Worm (Caenorhabditis elegans) whole organism, early embryonic: ENCODE measurements around the gene ugt-17.

Experiments used
- B0310.2 ChIP-seq: sonication (generic microtip); optimal IDR thresholded peaks from 2 replicates; lab custom pipeline; 2016; ENCODE audit warnings: mild to moderate bottlenecking, missing genetic modification characterization, missing compliant biosample characterization
- F13C5.2 ChIP-seq: sonication (generic microtip); optimal IDR thresholded peaks from 2 replicates; lab custom pipeline; 2017; ENCODE audit warnings: mild to moderate bottlenecking, missing genetic modification characterization, inconsistent platforms, missing compliant biosample characterization
- aly-1 ChIP-seq: sonication (generic microtip); optimal IDR thresholded peaks from 2 replicates; lab custom pipeline; 2016; ENCODE audit warnings: missing genetic modification characterization, missing compliant biosample characterization
- ama-1 ChIP-seq: fragments of 150-350 bp; optimal IDR thresholded peaks from 2 replicates; lab custom pipeline; 2014
- ceh-13 ChIP-seq: fragments of 200-800 bp; sonication (Bioruptor generic); optimal IDR thresholded peaks from 2 replicates; lab custom pipeline; 2018; ENCODE audit warnings: mild to moderate bottlenecking, missing genetic modification characterization, missing compliant biosample characterization
- ceh-36 ChIP-seq: sonication (generic microtip); optimal IDR thresholded peaks from 2 replicates; lab custom pipeline; 2016; ENCODE audit warnings: missing genetic modification characterization, inconsistent platforms, missing compliant biosample characterization
- ets-7 ChIP-seq: sonication (generic microtip); optimal IDR thresholded peaks from 2 replicates; lab custom pipeline; 2016; ENCODE audit warnings: missing genotype, missing genetic modification characterization, missing compliant biosample characterization
- flt-1 ChIP-seq: fragments of 200-800 bp; sonication (Bioruptor generic); IDR thresholded peaks from 2 replicates; pipeline ENCODE4 v1.3.6; 2022; ENCODE audit warnings: missing genetic modification characterization, missing compliant biosample characterization
- hmbx-1 ChIP-seq: sonication (generic microtip); optimal IDR thresholded peaks from 2 replicates; lab custom pipeline; 2016; ENCODE audit warnings: mild to moderate bottlenecking, missing genetic modification characterization, missing compliant biosample characterization
- hmg-4 ChIP-seq: fragments of 200-800 bp; sonication (Bioruptor generic); optimal IDR thresholded peaks from 2 replicates; lab custom pipeline; 2018; ENCODE audit warnings: mild to moderate bottlenecking, missing genetic modification characterization, missing compliant biosample characterization
- hnd-1 ChIP-seq: sonication (generic microtip); optimal IDR thresholded peaks from 2 replicates; lab custom pipeline; 2016; ENCODE audit warnings: missing genetic modification characterization, missing compliant biosample characterization
- pes-1 ChIP-seq: fragments of 200-800 bp; sonication (Bioruptor generic); IDR thresholded peaks from 2 replicates; pipeline ENCODE4 v1.3.6; 2022; ENCODE audit warnings: missing genetic modification reagents, missing genetic modification characterization, missing compliant biosample characterization
- scrt-1 ChIP-seq: fragments of 200-800 bp; sonication (Bioruptor generic); IDR thresholded peaks from 2 replicates; pipeline ENCODE4 v1.3.6; 2022; ENCODE audit warnings: missing genetic modification characterization, missing compliant biosample characterization
- sea-1 ChIP-seq: fragments of 200-800 bp; sonication (Bioruptor generic); conservative IDR thresholded peaks from 2 replicates; pipeline ENCODE4 v1.3.6; 2022; ENCODE audit warnings: missing genetic modification characterization, missing compliant biosample characterization
- tbx-11 ChIP-seq: fragments of 200-800 bp; sonication (Bioruptor generic); IDR thresholded peaks from 2 replicates; pipeline ENCODE4 v1.3.6; 2022; ENCODE audit warnings: missing genetic modification characterization, missing compliant biosample characterization
- tbx-37 ChIP-seq: fragments of 200-800 bp; sonication (Bioruptor generic); conservative IDR thresholded peaks from 2 replicates; pipeline ENCODE4 v1.3.6; 2022; ENCODE audit warnings: missing genetic modification reagents, missing genetic modification characterization, missing compliant biosample characterization
- tra-4 ChIP-seq: sonication (generic microtip); optimal IDR thresholded peaks from 2 replicates; lab custom pipeline; 2017; ENCODE audit warnings: missing genetic modification characterization, missing compliant biosample characterization

The ugt-17 gene

DNA sequence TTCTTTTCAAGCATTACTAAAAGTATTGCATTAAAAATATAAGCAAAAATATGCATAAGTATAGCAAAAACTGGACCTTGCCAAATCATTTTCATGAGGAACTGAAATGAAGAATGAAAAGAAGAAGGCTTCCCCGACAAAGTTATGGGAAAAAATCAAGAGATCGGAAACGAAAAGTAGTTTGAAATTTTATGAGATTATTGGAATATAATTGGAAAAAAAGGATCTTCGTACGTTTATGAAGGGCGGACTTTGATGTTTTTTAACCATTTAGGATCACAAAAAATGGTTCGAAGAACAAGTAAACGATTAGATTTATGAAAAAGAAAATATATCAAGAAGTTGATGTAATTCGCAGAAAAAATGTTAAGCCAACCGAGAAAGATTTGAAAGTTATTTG is 16.1 kb upstream of the ugt-17 start, which contains the start of gene srxa-18:
Gene srxa-18, minus strand, starts transcription at position 100 of the 400 bp plus-strand sequence.
- no peak for TF ChIP-seq hnd-1 (tag; lab: Kevin White, UChicago)
- TF ChIP-seq tbx-37 (GFP tag; lab: Robert Waterston, UW) = no peak
- no peak for TF ChIP-seq hmg-4 (GFP tag; lab: Kevin White, UChicago)
- no peak for TF ChIP-seq sea-1 (GFP tag; lab: Robert Waterston, UW)
- TF ChIP-seq ama-1 (lab: Kevin White, UChicago) = no peak
- no peak for TF ChIP-seq pes-1 (GFP tag; lab: Robert Waterston, UW)
- TF ChIP-seq ceh-13 (GFP tag; lab: Kevin White, UChicago) = no peak

DNA sequence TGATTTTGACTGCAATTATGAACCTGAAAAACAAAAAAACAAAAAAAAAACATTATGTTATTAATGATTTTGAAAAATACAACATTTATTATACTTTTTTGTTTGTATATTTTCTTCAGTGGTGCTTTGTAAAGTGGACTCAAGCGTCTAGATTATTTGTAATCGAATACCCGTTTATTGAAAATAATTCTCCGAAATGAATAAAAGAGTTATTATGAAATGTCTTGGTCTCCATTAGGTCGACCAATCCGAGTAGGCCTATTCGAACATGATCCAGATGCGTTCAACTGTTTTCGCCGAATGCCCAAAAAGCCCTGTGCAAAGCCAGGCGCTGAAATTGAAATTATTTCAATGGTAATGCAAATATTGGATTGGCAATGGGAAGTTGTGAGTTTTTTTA is 12.7 kb upstream of the ugt-17 start, which contains the start of gene C08B6.5:
Gene C08B6.5, plus strand, starts transcription at position 301 of the 400 bp plus-strand sequence.
- TF ChIP-seq flt-1 = no peak
- TF ChIP-seq aly-1 = no peak
- no peak for TF ChIP-seq ama-1 (lab: Kevin White, UChicago)
- TF ChIP-seq F13C5.2 (tag; lab: Kevin White, UChicago) = no peak
- no peak for TF ChIP-seq ceh-36

DNA sequence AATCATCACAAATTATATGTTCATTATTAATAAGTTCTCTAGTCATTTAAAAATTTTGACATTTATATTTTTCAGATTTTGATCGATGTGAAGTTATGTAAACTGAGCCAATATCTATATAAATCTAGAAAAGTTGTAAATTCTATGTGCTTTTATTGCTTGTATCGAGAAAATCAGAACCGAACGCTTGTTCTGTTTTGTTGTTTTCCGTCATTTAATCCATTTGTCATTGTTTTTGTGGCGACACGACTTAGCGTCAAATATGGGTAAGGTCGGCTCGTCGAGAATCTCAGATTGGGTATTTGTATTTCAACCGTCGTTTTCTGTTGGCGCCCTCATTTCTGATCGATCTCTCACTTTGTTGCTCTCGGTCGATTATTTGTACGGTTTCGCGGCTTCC is 9.6 kb upstream of the ugt-17 start, which contains the start of gene cht-5:
Gene cht-5, plus strand, starts transcription at position 301 of the 400 bp plus-strand sequence.
- TF ChIP-seq hmg-4 (GFP tag; lab: Kevin White, UChicago) (no peak), hmbx-1 (tag; lab: Kevin White, UChicago) (no peak), tbx-11 (no peak), ceh-13 (GFP tag; lab: Kevin White, UChicago) (no peak), B0310.2 (no peak), tra-4 (tag; lab: Kevin White, UChicago) (no peak), aly-1 (no peak), ama-1 (lab: Kevin White, UChicago) (no peak), F13C5.2 (tag; lab: Kevin White, UChicago) (no peak), flt-1 (no peak), ets-7 (tag; lab: Kevin White, UChicago) (no peak), tbx-37 (GFP tag; lab: Robert Waterston, UW) (no peak), scrt-1 (GFP tag; lab: Robert Waterston, UW) (no peak), pes-1 (GFP tag; lab: Robert Waterston, UW) (no peak), hnd-1 (tag; lab: Kevin White, UChicago) (no peak), sea-1 (GFP tag; lab: Robert Waterston, UW) (no peak), ceh-36 (no peak)

DNA sequence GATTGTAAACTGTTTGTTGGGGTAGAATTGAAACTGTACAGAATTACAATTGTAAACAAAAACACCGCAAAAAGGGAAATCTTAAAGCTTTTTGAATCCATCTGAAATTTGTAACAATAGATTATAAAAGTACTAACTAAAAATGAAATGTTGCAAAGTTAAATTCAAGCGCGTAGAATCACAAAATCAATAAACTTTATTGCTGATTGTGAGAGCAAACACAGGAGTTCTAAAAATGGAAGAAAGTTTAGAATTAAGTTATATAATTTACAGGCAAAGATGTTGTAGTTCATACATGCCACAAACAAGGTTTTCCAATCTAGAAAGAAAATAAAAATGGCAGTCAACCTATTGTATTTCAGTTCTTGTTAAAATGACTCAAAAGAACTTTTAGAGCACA is 7.4 kb upstream of the ugt-17 start, which contains the start of gene C08B6.3:
Gene C08B6.3, minus strand, starts transcription at position 101 of the 400 bp plus-strand sequence.
- no peak for TF ChIP-seq aly-1
- TF ChIP-seq pes-1 (GFP tag; lab: Robert Waterston, UW) = no peak
- TF ChIP-seq flt-1 = no peak
- no peak for TF ChIP-seq hnd-1 (tag; lab: Kevin White, UChicago)
- no peak for TF ChIP-seq tbx-37 (GFP tag; lab: Robert Waterston, UW)
- TF ChIP-seq tbx-11 = no peak
- no peak for TF ChIP-seq hmbx-1 (tag; lab: Kevin White, UChicago)
- TF ChIP-seq B0310.2 = no peak
- TF ChIP-seq ets-7 (tag; lab: Kevin White, UChicago) = no peak
- no peak for TF ChIP-seq hmg-4 (GFP tag; lab: Kevin White, UChicago)

DNA sequence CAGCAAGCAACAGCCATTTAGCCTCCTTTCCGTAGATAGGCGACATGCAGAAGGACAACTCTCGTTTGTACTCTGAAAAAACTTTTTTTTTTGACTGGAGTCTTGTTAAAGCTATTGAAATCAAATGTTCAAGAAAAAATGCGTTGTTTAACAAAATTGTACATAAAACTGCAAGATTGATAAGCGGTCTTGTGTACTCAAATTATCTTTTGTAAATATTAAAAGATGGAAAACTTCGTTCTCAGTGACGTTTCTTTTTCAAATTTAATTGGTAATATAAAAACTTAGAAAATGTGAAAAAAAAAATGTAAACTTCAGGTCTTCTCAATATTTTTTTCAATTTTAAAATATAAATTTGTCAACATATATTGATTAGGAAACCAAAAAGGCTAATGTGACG is 6.4 kb upstream of the ugt-17 start:
- TF ChIP-seq B0310.2 (no peak), aly-1 (no peak), F13C5.2 (tag; lab: Kevin White, UChicago) (no peak), tbx-11 (no peak)

DNA sequence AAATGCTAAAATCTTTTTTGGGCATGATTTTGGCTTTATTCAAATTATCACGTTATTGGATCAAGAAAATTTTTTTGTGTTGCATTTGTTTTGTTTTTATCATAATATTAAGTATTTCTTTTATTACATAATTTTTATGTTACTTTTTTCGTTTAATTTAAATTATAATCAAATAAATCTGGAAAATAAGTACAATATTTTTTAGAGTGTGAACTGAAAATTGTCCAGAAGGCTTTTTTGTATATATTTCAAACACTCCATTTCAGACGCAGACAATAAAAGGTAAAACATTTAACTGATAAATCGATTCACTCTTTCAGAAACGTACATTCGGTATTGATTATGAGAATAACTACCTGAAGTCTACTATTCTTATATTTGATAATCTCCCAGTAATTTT is 2.5 kb upstream of the ugt-17 start, which contains the start of gene C08B6.11:
Gene C08B6.11, plus strand, starts transcription at position 301 of the 400 bp plus-strand sequence.
- TF ChIP-seq tbx-11 (no peak), hmbx-1 (tag; lab: Kevin White, UChicago) (no peak), hnd-1 (tag; lab: Kevin White, UChicago) (no peak)

DNA sequence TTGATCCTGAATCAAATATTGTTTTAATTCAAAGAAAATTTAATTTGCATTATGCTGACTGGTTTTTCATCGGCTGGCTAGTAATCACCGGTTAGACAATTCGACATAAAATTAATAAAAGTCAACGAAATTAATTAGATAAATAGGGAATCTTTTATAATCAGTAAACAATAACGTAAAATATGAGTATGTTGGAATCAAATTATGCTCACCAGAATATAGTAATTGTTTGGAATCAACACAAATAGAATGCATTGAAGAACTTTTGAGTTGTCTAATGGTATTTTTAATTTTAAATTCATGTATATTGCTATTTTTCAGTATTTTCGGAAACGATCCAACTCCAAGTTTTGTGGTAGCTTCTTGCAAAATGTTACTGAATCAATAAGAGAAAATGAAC is 648 bp upstream of the ugt-17 start, which contains the start of gene C08B6.2:
Gene C08B6.2, plus strand, starts transcription at position 301 of the 400 bp plus-strand sequence.
- TF ChIP-seq flt-1 (no peak), scrt-1 (GFP tag; lab: Robert Waterston, UW) (no peak), tbx-37 (GFP tag; lab: Robert Waterston, UW) (no peak), tra-4 (tag; lab: Kevin White, UChicago) (no peak), hnd-1 (tag; lab: Kevin White, UChicago) (no peak), ceh-13 (GFP tag; lab: Kevin White, UChicago) (no peak), aly-1 (no peak), hmg-4 (GFP tag; lab: Kevin White, UChicago) (no peak), ets-7 (tag; lab: Kevin White, UChicago) (no peak), ama-1 (lab: Kevin White, UChicago) (no peak), ceh-36 (no peak), hmbx-1 (tag; lab: Kevin White, UChicago) (no peak), F13C5.2 (tag; lab: Kevin White, UChicago) (no peak), pes-1 (GFP tag; lab: Robert Waterston, UW) (no peak), tbx-11 (no peak)

DNA sequence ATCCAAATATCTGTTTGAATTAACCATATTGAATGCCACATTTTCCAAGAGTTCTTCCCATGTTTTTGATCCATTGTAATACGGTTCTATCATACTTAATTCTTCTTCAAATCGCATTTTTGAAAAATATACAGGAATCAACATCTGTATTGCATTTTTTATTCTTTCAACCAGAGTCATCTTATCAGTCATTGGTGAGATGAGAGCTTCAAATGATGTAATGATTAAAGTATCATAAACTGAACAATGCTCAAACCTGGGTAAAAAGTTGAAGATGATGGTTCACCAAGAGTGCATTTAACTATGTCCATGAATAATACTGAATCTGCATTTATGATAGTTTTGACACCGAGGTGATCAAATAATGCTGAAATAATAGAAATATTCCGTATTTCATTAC is 953 bp downstream of the ugt-17 start:
- no peak for TF ChIP-seq ama-1 (lab: Kevin White, UChicago)

DNA sequence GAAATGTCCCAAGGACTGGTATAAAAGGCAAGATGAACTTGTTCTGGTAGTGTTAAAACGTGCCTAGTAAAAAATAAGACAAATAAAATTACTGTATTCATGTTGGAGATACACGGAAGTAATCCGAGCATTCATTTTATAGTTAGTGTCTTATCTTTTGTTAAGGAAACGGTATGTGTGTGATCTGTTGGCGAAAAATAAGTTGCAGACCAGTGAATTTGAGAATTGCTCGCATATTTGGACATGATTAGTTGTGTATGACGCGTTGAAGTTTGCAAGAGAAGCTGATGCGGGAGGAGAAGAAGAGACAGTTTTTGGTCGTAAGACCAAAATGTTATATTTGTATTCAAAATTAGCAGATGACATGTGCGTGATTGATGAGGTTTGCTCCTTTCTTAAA is 2.8 kb downstream of the ugt-17 start, which contains the start of gene C08B6.14:
Gene C08B6.14, minus strand, starts transcription at position 101 of the 400 bp plus-strand sequence.
- TF ChIP-seq ama-1 (lab: Kevin White, UChicago) (no peak), tra-4 (tag; lab: Kevin White, UChicago) (no peak), aly-1 (no peak), hnd-1 (tag; lab: Kevin White, UChicago) (no peak)
